Fruit fly (Drosophila melanogaster) whole organism, wandering third instar larva: Measurements from ENCODE around the gene CG42540.

ENCODE experiments used
- Abd-B ChIP-seq: fragments of >200 bp; optimal IDR thresholded peaks from 2 replicates; lab custom pipeline; 2017; ENCODE audit warnings: missing biosample characterization, missing genetic modification characterization
- GATAd ChIP-seq: sonication (Bioruptor generic); optimal IDR thresholded peaks from 2 replicates; lab custom pipeline; 2016; ENCODE audit warnings: missing biosample characterization, missing genetic modification characterization
- Hr83 ChIP-seq: fragments of 200-300 bp; sonication (Bioruptor generic); optimal IDR thresholded peaks from 2 replicates; lab custom pipeline; 2016; ENCODE audit warnings: missing biosample characterization, mild to moderate bottlenecking, missing genetic modification characterization, moderate library complexity; ENCODE audit not compliant: poor library complexity, severe bottlenecking
- Jra ChIP-seq: sonication (Bioruptor generic); optimal IDR thresholded peaks from 2 replicates; lab custom pipeline; 2016; ENCODE audit warnings: missing biosample characterization, missing genetic modification characterization
- dmrt93B ChIP-seq: fragments of 200-800 bp; sonication (Bioruptor generic); optimal IDR thresholded peaks from 2 replicates; lab custom pipeline; 2018; ENCODE audit warnings: missing biosample characterization, mild to moderate bottlenecking, missing genetic modification characterization
- tai ChIP-seq: sonication (Bioruptor generic); optimal IDR thresholded peaks from 2 replicates; lab custom pipeline; 2016; ENCODE audit warnings: missing biosample characterization, missing genetic modification characterization
- usp ChIP-seq: fragments of >200 bp; optimal IDR thresholded peaks from 2 replicates; lab custom pipeline; 2017; ENCODE audit warnings: missing biosample characterization, missing genetic modification characterization

DNA sequence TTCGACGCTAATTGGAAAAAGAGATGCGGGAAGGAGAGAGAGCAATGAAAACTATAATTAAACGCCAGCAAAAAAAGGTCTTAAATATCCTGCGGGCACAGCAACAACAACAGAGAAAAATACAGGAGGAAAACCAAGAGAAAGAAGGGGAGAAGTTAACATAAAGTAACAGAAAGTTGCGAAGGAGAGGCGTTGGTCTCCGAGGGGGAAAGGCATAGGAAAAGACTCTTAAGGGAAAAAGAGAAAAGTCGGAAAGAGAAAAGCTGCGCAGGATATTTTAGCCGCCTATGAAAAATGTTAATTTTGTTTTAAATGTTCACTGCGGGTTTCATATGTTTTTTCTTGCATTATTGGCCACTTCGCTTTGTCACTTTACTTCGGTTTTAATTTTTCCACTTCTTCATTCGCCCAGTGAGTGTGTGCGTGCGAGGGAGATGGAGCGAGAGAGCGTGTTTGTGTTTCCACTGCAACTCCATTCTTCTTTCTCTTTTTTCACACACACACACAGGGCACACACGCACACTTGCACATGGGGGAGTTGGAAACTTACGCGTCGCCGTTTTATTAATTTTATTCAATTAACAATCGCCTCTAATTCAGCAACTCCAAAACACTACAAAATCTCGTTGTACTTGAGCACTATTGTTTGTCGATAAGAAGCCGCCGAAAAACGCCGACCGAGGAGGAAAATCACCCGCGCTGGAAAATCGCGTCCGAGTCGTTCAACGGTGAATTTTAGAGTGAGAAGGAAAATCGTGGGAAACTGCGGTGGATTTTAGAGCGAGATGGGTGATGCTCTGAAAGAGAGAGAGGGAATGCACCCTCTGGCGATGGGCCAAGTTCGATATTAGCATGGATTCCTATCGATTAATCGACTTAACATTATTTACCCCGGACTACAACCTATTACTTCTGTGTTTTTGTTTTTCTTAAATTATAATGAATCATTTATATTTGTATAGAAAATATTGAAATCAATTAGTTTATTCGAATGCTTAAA, 69.8 kb downstream of the CG42540 start, which contains the start of gene Src64B:
- no peak for TF ChIP-seq dmrt93B (GFP tag; lab: Kevin White, UChicago)
- no peak for TF ChIP-seq Hr83 (GFP tag; lab: Kevin White, UChicago)
- TF ChIP-seq GATAd (GFP tag; lab: Kevin White, UChicago) = no peak
- TF ChIP-seq usp (GFP tag; lab: Kevin White, UChicago) = no peak
- no peak for TF ChIP-seq Jra (GFP tag; lab: Kevin White, UChicago)
- no peak for TF ChIP-seq tai (GFP tag; lab: Kevin White, UChicago)
- TF ChIP-seq Abd-B (GFP tag; lab: Kevin White, UChicago) = no peak
